Worm (Caenorhabditis elegans): Measurements from ENCODE around the gene C53A3.1.
A peak's percentile ranks its signal among the peaks of the same experiment; 100 is the strongest.

C53A3.1 gene

DNA sequence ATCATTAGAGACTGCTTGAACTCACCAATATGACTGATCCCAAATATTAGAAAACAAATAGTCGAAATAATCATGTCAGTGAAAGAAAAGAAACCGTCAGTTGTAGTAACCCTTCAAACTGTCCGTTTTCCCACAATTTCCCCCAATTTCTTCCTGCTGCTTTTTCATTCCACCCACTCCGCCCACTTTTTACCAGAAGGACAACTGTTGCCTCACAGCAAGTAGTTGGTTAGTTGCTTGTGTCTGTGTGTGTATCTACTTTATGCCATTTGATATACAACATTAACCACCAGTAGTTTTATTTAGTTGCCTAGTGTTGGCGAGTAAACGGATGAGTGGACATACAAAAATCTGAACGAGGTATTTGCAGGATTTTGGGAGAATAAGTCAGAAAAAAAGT, 43.5 kb downstream of the C53A3.1 start, which contains the start of gene K09H11.9:
TSS of gene K09H11.9 (minus strand) at position 101 of the 400 bp plus-strand sequence.
- TF ChIP-seq efl-1 (optimal IDR thresholded peaks at IDR 0.05) (no peak), efl-1 (GFP tag; optimal IDR thresholded peaks at IDR 0.05 in 1 of 2) (peak in 1 of 2 experiments; percentile 20), fkh-10 (GFP tag; optimal IDR thresholded peaks at IDR 0.05) (no peak)

DNA sequence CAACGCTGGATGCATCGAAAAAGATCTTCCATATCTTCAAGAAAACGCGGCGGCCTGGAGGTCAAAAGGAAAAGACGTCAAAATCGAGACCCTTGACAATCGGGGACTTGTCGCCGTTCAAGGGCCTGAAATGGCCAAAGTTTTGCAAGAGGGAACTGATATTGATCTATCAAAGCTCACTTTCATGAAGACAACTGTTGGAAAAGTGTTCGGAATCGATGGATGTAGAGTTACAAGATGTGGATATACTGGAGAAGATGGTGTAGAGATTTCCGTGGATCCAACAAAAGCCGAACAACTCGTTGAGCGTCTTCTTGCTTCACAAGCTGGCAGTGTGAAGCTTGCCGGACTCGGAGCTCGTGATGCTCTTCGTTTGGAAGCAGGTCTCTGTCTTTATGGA, 46.5 kb downstream of the C53A3.1 start:
- TF ChIP-seq ces-1 (GFP tag; optimal IDR thresholded peaks at IDR 0.05) (no peak), hpl-2 (GFP tag; optimal IDR thresholded peaks at IDR 0.05) (no peak), ceh-63 (GFP tag; optimal IDR thresholded peaks at IDR 0.05) (no peak), aha-1 (tag; optimal IDR thresholded peaks at IDR 0.05) (no peak)

DNA sequence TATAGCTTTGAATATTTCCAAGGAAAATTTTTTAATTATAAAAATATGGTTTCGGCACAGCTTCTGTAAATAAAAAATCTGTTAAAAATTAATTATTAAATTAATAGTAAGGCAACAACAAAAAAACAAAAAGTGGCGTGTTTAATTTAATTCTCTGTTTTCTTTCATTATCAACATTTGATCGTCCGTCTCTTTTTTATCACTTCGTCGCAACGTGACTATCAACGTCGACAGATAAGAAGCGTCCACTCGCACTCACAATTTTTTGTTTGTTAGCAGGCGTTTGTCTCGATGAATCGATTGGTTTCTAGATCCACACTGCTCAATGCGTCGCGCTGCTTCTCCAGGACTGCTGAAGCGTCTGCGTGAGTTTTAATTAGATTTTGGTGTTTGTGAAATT, 47.4 kb downstream of the C53A3.1 start, which contains the start of gene gcst-1:
TSS of gene gcst-1 (plus strand) at position 277 of the 400 bp plus-strand sequence.
- TF ChIP-seq lin-35 (GFP tag; optimal IDR thresholded peaks at IDR 0.05) (peak in 1 of 2 experiments; percentile 23), mdl-1 (tag; optimal IDR thresholded peaks at IDR 0.05) (peak in 1 of 2 experiments; percentile 40), elt-3 (tag; optimal IDR thresholded peaks at IDR 0.05) (peak in 1 of 6 experiments; percentile 38), unc-62 (GFP tag; optimal IDR thresholded peaks at IDR 0.05) (no peak), pax-3 (tag; optimal IDR thresholded peaks at IDR 0.05) (no peak), elt-2 (tag; optimal IDR thresholded peaks at IDR 0.05) (peak; percentile 69), pqm-1 (tag; optimal IDR thresholded peaks at IDR 0.05) (no peak), nhr-71 (tag; optimal IDR thresholded peaks at IDR 0.05) (peak; percentile 10)

DNA sequence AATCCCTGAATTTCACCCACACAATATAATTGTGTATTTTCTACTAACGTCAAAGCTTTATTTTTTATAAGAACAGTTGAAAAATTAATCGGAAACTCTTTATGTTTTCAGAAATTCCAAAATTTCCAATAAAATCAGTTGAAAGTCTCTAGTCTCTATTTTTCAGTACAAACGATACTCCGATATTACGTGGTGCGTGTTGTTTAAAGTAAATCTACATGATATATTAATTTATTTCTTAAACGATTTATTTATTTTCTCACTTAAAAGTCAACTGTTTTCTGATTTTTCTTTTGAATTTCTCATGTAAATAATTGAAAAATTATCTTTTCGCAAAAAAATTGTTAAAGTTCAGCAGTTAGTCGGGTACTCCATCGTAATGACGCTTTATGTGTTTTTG, 47.8 kb downstream of the C53A3.1 start:
- TF ChIP-seq blmp-1 (tag; optimal IDR thresholded peaks at IDR 0.05), result no peak
- TF ChIP-seq efl-1 (optimal IDR thresholded peaks at IDR 0.05), result peak in 1 of 2 experiments; percentile 9
- peak; percentile 18 to 72 for TF ChIP-seq efl-1 (GFP tag; optimal IDR thresholded peaks at IDR 0.05 in 1 of 2)
- TF ChIP-seq nhr-71 (tag; optimal IDR thresholded peaks at IDR 0.05), result no peak
- no peak for TF ChIP-seq mab-9 (GFP tag; IDR thresholded peaks at IDR 0.05)
- TF ChIP-seq nhr-90 (tag; optimal IDR thresholded peaks at IDR 0.05; ENCODE audit: poor library complexity), result no peak
- no peak for TF ChIP-seq unc-98 (GFP tag; IDR thresholded peaks at IDR 0.05)
- TF ChIP-seq lin-13 (GFP tag; optimal IDR thresholded peaks at IDR 0.05), result no peak
- TF ChIP-seq lsy-2 (tag; optimal IDR thresholded peaks at IDR 0.05), result peak; percentile 18 to 29
- TF ChIP-seq ets-5 (GFP tag; IDR thresholded peaks at IDR 0.05), result no peak
- no peak for TF ChIP-seq fkh-4 (tag; optimal IDR thresholded peaks at IDR 0.05; ENCODE audit: borderline replicate concordance)
- TF ChIP-seq C04F5.9 (tag; optimal IDR thresholded peaks at IDR 0.05), result no peak
- no peak for TF ChIP-seq rnt-1 (tag; optimal IDR thresholded peaks at IDR 0.05)
- no peak for TF ChIP-seq nhr-47 (tag; optimal IDR thresholded peaks at IDR 0.05)

Measured in whole organism, L1 larva.